Fruit fly (Drosophila melanogaster): ENCODE results near the gene CG8004.
A peak's percentile ranks its signal among the peaks of the same experiment; 100 is the strongest.

The CG8004 gene

DNA sequence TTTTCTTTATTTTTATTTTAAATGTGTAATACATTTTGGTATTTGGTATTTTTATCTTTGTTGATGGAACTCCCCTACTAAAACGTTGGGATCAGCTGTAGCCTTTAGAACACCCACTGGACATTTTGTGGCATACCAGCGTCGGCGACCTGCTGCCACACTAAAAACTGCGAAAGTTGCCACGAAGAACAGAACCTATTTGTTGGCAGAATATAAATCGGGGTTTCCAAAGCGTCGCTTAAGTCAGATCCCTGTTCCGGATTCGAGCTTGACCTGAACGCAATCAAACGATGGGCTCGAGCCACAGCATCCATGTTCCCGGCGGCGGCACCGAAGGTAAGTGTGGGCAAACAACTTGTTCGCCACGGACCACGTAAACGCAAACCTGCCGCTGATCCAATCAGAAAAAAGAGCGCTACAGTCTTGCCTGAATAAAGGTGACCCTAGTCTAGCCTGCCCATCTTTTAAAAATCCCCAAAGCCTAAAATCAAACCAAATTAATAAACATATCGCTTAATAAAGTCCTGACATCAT, 3.5 kb downstream of the CG8004 start, which contains the start of gene Grasp65 (continued):
- no peak for TF ChIP-seq CG18619 (GFP tag; optimal IDR thresholded peaks at IDR 0.05)
- peak; percentile 32 for TF ChIP-seq Dek (tag; optimal IDR thresholded peaks at IDR 0.05)
- TF ChIP-seq CG15514 (GFP tag; optimal IDR thresholded peaks at IDR 0.05): peak; percentile 39
- TF ChIP-seq schlank (tag; optimal IDR thresholded peaks at IDR 0.05): no peak
- TF ChIP-seq CG2712 (tag; optimal IDR thresholded peaks at IDR 0.05): peak; percentile 63
- 0 out of 2 replicates have a peak, but pooled peaks have one; percentile 14 for TF ChIP-seq CG17328 (GFP tag; IDR thresholded peaks at IDR 0.05)
- no peak for TF ChIP-seq pho (GFP tag; optimal IDR thresholded peaks at IDR 0.05)
- peak; percentile 30 for TF ChIP-seq CG17829 (tag; optimal IDR thresholded peaks at IDR 0.05)
- peak; percentile 66; the same call in 2 of the 3 replicates for TF ChIP-seq Opbp (GFP tag; IDR thresholded peaks at IDR 0.05; ENCODE audit: partially characterized antibody)
- no peak for TF ChIP-seq inv (GFP tag; IDR thresholded peaks at IDR 0.05; ENCODE audit: partially characterized antibody)
- TF ChIP-seq insv (GFP tag; optimal IDR thresholded peaks at IDR 0.05): peak; percentile 63 to 92
- peak; percentile 32 for TF ChIP-seq tap (tag; optimal IDR thresholded peaks at IDR 0.05)
- no peak for TF ChIP-seq CG16813 (GFP tag; IDR thresholded peaks at IDR 0.05; ENCODE audit: partially characterized antibody)
- TF ChIP-seq kah (GFP tag; optimal IDR thresholded peaks at IDR 0.05): peak; percentile 58
- TF ChIP-seq Meics (GFP tag; optimal IDR thresholded peaks at IDR 0.05): peak; percentile 14
- no peak for TF ChIP-seq CG8290 (GFP tag; optimal IDR thresholded peaks at IDR 0.05)
- peak in 1 of 2 experiments; percentile 16 for TF ChIP-seq CG8290 (tag; optimal IDR thresholded peaks at IDR 0.05)
- TF ChIP-seq vfl (GFP tag; optimal IDR thresholded peaks at IDR 0.05): no peak
- TF ChIP-seq CG34422 (GFP tag; IDR thresholded peaks at IDR 0.05): 0 out of 3 replicates have a peak, but pooled peaks have one; percentile 12
- no peak for TF ChIP-seq Ets97D (GFP tag; optimal IDR thresholded peaks at IDR 0.05)
- TF ChIP-seq CG12391 (tag; optimal IDR thresholded peaks at IDR 0.05): peak; percentile 35
- no peak for TF ChIP-seq CG4424 (GFP tag; optimal IDR thresholded peaks at IDR 0.05)
- no peak for TF ChIP-seq fd102C (GFP tag; optimal IDR thresholded peaks at IDR 0.05)
- TF ChIP-seq gce (GFP tag; IDR thresholded peaks at IDR 0.05): no peak
- no peak for TF ChIP-seq CG12769 (tag; optimal IDR thresholded peaks at IDR 0.05)
- no peak for TF ChIP-seq ro (GFP tag; IDR thresholded peaks at IDR 0.05)
- 0 out of 3 replicates have a peak, but pooled peaks have one; percentile 17 for TF ChIP-seq dysf (GFP tag; IDR thresholded peaks at IDR 0.05)
- no peak for TF ChIP-seq br (optimal IDR thresholded peaks at IDR 0.05)
- TF ChIP-seq MESR4 (GFP tag; optimal IDR thresholded peaks at IDR 0.05): peak; percentile 97
- TF ChIP-seq nerfin-2 (GFP tag; IDR thresholded peaks at IDR 0.05; ENCODE audit: partially characterized antibody): no peak
- TF ChIP-seq Xrp1 (GFP tag; IDR thresholded peaks at IDR 0.05): peak; percentile 17; the same call in 1 of the 2 replicates
- no peak for TF ChIP-seq da (GFP tag; optimal IDR thresholded peaks at IDR 0.05)
- peak; percentile 55 for TF ChIP-seq Elba2 (GFP tag; optimal IDR thresholded peaks at IDR 0.05)
- TF ChIP-seq fd3F (GFP tag; optimal IDR thresholded peaks at IDR 0.05): no peak
- TF ChIP-seq trem (tag; optimal IDR thresholded peaks at IDR 0.05): peak; percentile 18

- TF ChIP-seq Mes4 (GFP tag; optimal IDR thresholded peaks at IDR 0.05): peak; percentile 42
- no peak for TF ChIP-seq gsb-n (tag; optimal IDR thresholded peaks at IDR 0.05)
- peak; percentile 89 for TF ChIP-seq zen (tag; optimal IDR thresholded peaks at IDR 0.05)
- no peak for TF ChIP-seq bigmax (GFP tag; optimal IDR thresholded peaks at IDR 0.05)
- TF ChIP-seq CG7271 (tag; optimal IDR thresholded peaks at IDR 0.05): peak; percentile 54
- TF ChIP-seq CG17912 (GFP tag; optimal IDR thresholded peaks at IDR 0.05): peak; percentile 7
- TF ChIP-seq CG13624 (GFP tag; optimal IDR thresholded peaks at IDR 0.05): peak; percentile 72
- peak; percentile 67 for TF ChIP-seq CG7372 (GFP tag; IDR thresholded peaks at IDR 0.05)
- peak; percentile 79 for TF ChIP-seq CG4282 (GFP tag; optimal IDR thresholded peaks at IDR 0.05)
- TF ChIP-seq zfh1 (GFP tag; IDR thresholded peaks at IDR 0.05): peak; percentile 30; the same call in 2 of the 3 replicates
- peak; percentile 72; the same call in 1 of the 3 replicates for TF ChIP-seq so (GFP tag; IDR thresholded peaks at IDR 0.05)
- peak; percentile 80 for TF ChIP-seq NfI (GFP tag; optimal IDR thresholded peaks at IDR 0.05)
- no peak for TF ChIP-seq lov (optimal IDR thresholded peaks at IDR 0.05)
- peak; percentile 37; the same call in 1 of the 3 replicates for TF ChIP-seq lov (GFP tag; IDR thresholded peaks at IDR 0.05)
- peak; percentile 62 for TF ChIP-seq Lhr (GFP tag; optimal IDR thresholded peaks at IDR 0.05)
Observed at dm6 chr3L:19922833-19923745, 5.2 kb downstream of the CG8004 start, which contains the start of gene Pfdn6. Pfdn6 (plus strand) TSS chr3L:19923671.
